Worm (Caenorhabditis elegans) whole organism, L4 larva: ENCODE data around the gene srbc-19.

ENCODE experiments used
- F37D6.2 ChIP-seq: sonication (generic microtip); optimal IDR thresholded peaks from 2 replicates; lab custom pipeline; 2016; ENCODE audit warnings: mild to moderate bottlenecking, missing genetic modification characterization, missing compliant biosample characterization
- F44E2.7 ChIP-seq: fragments of 200-800 bp; sonication (Bioruptor generic); IDR thresholded peaks from 2 replicates; pipeline ENCODE4 v2.1.2; 2022; ENCODE audit warnings: missing genetic modification characterization, missing compliant biosample characterization
- R02D3.7 ChIP-seq: fragments of 150-350 bp; sonication (generic microtip); optimal IDR thresholded peaks from 3 replicates; lab custom pipeline; 2014; ENCODE audit warnings: missing biosample characterization, missing genetic modification characterization
- T20F7.1 ChIP-seq: fragments of 200-800 bp; sonication (Bioruptor generic); optimal IDR thresholded peaks from 2 replicates; lab custom pipeline; 2018; ENCODE audit warnings: mild to moderate bottlenecking, missing genetic modification characterization, missing compliant biosample characterization
- T26A8.4 ChIP-seq: fragments of 200-800 bp; sonication (Bioruptor generic); IDR thresholded peaks from 2 replicates; pipeline ENCODE4 v1.3.6; 2022; ENCODE audit warnings: missing genetic modification characterization, missing compliant biosample characterization
- Y48G9A.11 ChIP-seq: fragments of 200-800 bp; sonication (Bioruptor generic); IDR thresholded peaks from 2 replicates; pipeline ENCODE4 v1.3.6; 2022; ENCODE audit warnings: missing genetic modification reagents, missing genetic modification characterization, missing compliant biosample characterization
- Y5F2A.4 ChIP-seq: fragments of 200-800 bp; sonication (Bioruptor generic); optimal IDR thresholded peaks from 2 replicates; lab custom pipeline; 2018; ENCODE audit warnings: mild to moderate bottlenecking, missing genetic modification characterization, missing compliant biosample characterization
- ama-1 ChIP-seq: fragments of 150-350 bp; optimal IDR thresholded peaks from 2 replicates; lab custom pipeline; 2014; ENCODE audit warnings: inconsistent platforms, mixed read lengths
- attf-4 ChIP-seq: sonication (generic microtip); optimal IDR thresholded peaks from 3 replicates; lab custom pipeline; 2017; ENCODE audit warnings: missing biosample characterization, missing genetic modification characterization
- ceh-44 ChIP-seq: fragments of 200-800 bp; sonication (Bioruptor generic); IDR thresholded peaks from 2 replicates; pipeline ENCODE4 v1.3.6; 2022; ENCODE audit warnings: missing genetic modification reagents, missing genetic modification characterization, missing compliant biosample characterization
- ces-1 ChIP-seq: fragments of 150-350 bp; sonication (generic microtip); optimal IDR thresholded peaks from 4 replicates; lab custom pipeline; 2014; ENCODE audit warnings: missing biosample characterization, missing genetic modification reagents, missing genetic modification characterization
- cey-2 ChIP-seq: sonication (generic microtip); optimal IDR thresholded peaks from 3 replicates; lab custom pipeline; 2017; ENCODE audit warnings: missing genetic modification characterization, mild to moderate bottlenecking, missing compliant biosample characterization, antibody characterized with exemption, borderline replicate concordance; ENCODE audit not compliant: insufficient read depth
- ctbp-1 ChIP-seq: fragments of 200-800 bp; sonication (Bioruptor generic); IDR thresholded peaks from 2 replicates; pipeline ENCODE4 v1.3.6; 2022; ENCODE audit warnings: missing genetic modification reagents, missing genetic modification characterization, missing compliant biosample characterization
- daf-12 ChIP-seq: fragments of 150-350 bp; optimal IDR thresholded peaks from 2 replicates; lab custom pipeline; 2014; ENCODE audit warnings: missing biosample characterization, missing genetic modification reagents, missing genetic modification characterization
- daf-19 ChIP-seq: fragments of 200-800 bp; sonication (Bioruptor generic); conservative IDR thresholded peaks from 2 replicates; pipeline ENCODE4 v1.3.6; 2022; ENCODE audit warnings: missing genetic modification characterization, missing compliant biosample characterization
- dmd-6 ChIP-seq: fragments of 200-800 bp; sonication (Bioruptor generic); IDR thresholded peaks from 2 replicates; pipeline ENCODE4 v1.3.6; 2022; ENCODE audit warnings: missing genetic modification reagents, missing genetic modification characterization, missing compliant biosample characterization
- dmd-9 ChIP-seq: fragments of 200-800 bp; sonication (Bioruptor generic); IDR thresholded peaks from 2 replicates; pipeline ENCODE4 v1.3.6; 2022; ENCODE audit warnings: missing genetic modification reagents, missing genetic modification characterization, missing compliant biosample characterization
- dpl-1 ChIP-seq: fragments of 150-350 bp; optimal IDR thresholded peaks from 2 replicates; lab custom pipeline; 2014; ENCODE audit warnings: missing biosample characterization, missing genetic modification reagents, missing genetic modification characterization
- duxl-1 ChIP-seq: sonication (generic microtip); optimal IDR thresholded peaks from 2 replicates; lab custom pipeline; 2016; ENCODE audit warnings: mild to moderate bottlenecking, missing genetic modification characterization, moderate library complexity, missing compliant biosample characterization; ENCODE audit not compliant: poor library complexity
- egl-27 ChIP-seq: sonication (generic microtip); optimal IDR thresholded peaks from 3 replicates; lab custom pipeline; 2017; ENCODE audit warnings: missing biosample characterization, missing genetic modification reagents, missing genetic modification characterization
- egl-43 ChIP-seq: fragments of 200-800 bp; sonication (Bioruptor generic); IDR thresholded peaks from 2 replicates; pipeline ENCODE4 v1.3.6; 2022; ENCODE audit warnings: missing genetic modification reagents, missing genetic modification characterization, missing compliant biosample characterization
- hlh-11 ChIP-seq: fragments of 200-800 bp; sonication (Bioruptor generic); optimal IDR thresholded peaks from 2 replicates; lab custom pipeline; 2018; ENCODE audit warnings: mild to moderate bottlenecking, missing genetic modification characterization, missing compliant biosample characterization
- lim-7 ChIP-seq: fragments of 200-800 bp; sonication (Bioruptor generic); IDR thresholded peaks from 2 replicates; pipeline ENCODE4 v1.3.6; 2022; ENCODE audit warnings: missing genetic modification characterization, missing compliant biosample characterization
- lin-1 ChIP-seq: fragments of 200-800 bp; sonication (Bioruptor generic); IDR thresholded peaks from 2 replicates; pipeline ENCODE4 v1.3.6; 2022; ENCODE audit warnings: missing genetic modification reagents, missing genetic modification characterization, missing compliant biosample characterization
- lin-13 ChIP-seq: fragments of 150-350 bp; optimal IDR thresholded peaks from 2 replicates; lab custom pipeline; 2014; ENCODE audit warnings: missing biosample characterization, missing genetic modification reagents, missing genetic modification characterization
- lin-15B ChIP-seq: fragments of 150-350 bp; sonication (generic microtip); optimal IDR thresholded peaks from 3 replicates; lab custom pipeline; 2014; ENCODE audit warnings: missing biosample characterization, missing genetic modification characterization
- lin-38 ChIP-seq: fragments of 200-800 bp; sonication (Bioruptor generic); IDR thresholded peaks from 2 replicates; pipeline ENCODE4 v1.3.6; 2022; ENCODE audit warnings: missing genetic modification reagents, missing genetic modification characterization, missing compliant biosample characterization
- madf-5 ChIP-seq, 2 experiments: fragments of 200-800 bp; sonication (Bioruptor generic); IDR thresholded peaks; 2 replicates each; pipeline ENCODE4 v1.3.6; 2022; ENCODE audit warnings: missing compliant biosample characterization in 2 of 2, missing genetic modification characterization in 2 of 2
- madf-9 ChIP-seq: fragments of 200-800 bp; sonication (Bioruptor generic); conservative IDR thresholded peaks from 2 replicates; pipeline ENCODE4 v1.3.6; 2022; ENCODE audit warnings: missing genetic modification reagents, missing genetic modification characterization, missing compliant biosample characterization
- mdl-1 ChIP-seq, 2 experiments: fragments of 150-350 bp in 1 of 2; sonication (generic microtip) in 1 of 2; optimal IDR thresholded peaks; 2 replicates each; lab custom pipeline; 2014 to 2017; ENCODE audit warnings: missing biosample characterization in 2 of 2, missing genetic modification characterization in 2 of 2
- nhr-102 ChIP-seq: sonication (generic microtip); optimal IDR thresholded peaks from 2 replicates; lab custom pipeline; 2016; ENCODE audit warnings: mild to moderate bottlenecking, missing genetic modification characterization, moderate library complexity, missing compliant biosample characterization
- nhr-111 ChIP-seq: fragments of 200-800 bp; sonication (Bioruptor generic); optimal IDR thresholded peaks from 2 replicates; lab custom pipeline; 2018; ENCODE audit warnings: mild to moderate bottlenecking, missing genetic modification characterization, missing compliant biosample characterization
- nhr-28 ChIP-seq: fragments of 150-350 bp; optimal IDR thresholded peaks from 2 replicates; lab custom pipeline; 2014; ENCODE audit warnings: missing biosample characterization, missing genetic modification characterization
- nhr-41 ChIP-seq: fragments of 200-800 bp; sonication (Bioruptor generic); IDR thresholded peaks from 2 replicates; pipeline ENCODE4 v1.3.6; 2022; ENCODE audit warnings: missing genetic modification reagents, missing genetic modification characterization, missing compliant biosample characterization
- nhr-42 ChIP-seq: fragments of 200-800 bp; sonication (Bioruptor generic); IDR thresholded peaks from 2 replicates; pipeline ENCODE4 v1.3.6; 2022; ENCODE audit warnings: missing genetic modification characterization, missing compliant biosample characterization
- nhr-48 ChIP-seq: sonication (generic microtip); optimal IDR thresholded peaks from 2 replicates; lab custom pipeline; 2016; ENCODE audit warnings: mild to moderate bottlenecking, missing genetic modification characterization, missing compliant biosample characterization
- php-3 ChIP-seq: fragments of 200-800 bp; sonication (Bioruptor generic); IDR thresholded peaks from 2 replicates; pipeline ENCODE4 v1.3.6; 2022; ENCODE audit warnings: missing genetic modification reagents, missing genetic modification characterization, missing compliant biosample characterization
- sdz-12 ChIP-seq: fragments of 200-800 bp; sonication (Bioruptor generic); optimal IDR thresholded peaks from 2 replicates; lab custom pipeline; 2018; ENCODE audit warnings: mild to moderate bottlenecking, missing genetic modification characterization, missing compliant biosample characterization
- set-16 ChIP-seq: fragments of 200-800 bp; sonication (Bioruptor generic); IDR thresholded peaks from 2 replicates; pipeline ENCODE4 v1.3.6; 2022; ENCODE audit warnings: missing genetic modification reagents, missing genetic modification characterization, missing compliant biosample characterization
- snpc-4 ChIP-seq: fragments of 150-350 bp; optimal IDR thresholded peaks from 2 replicates; lab custom pipeline; 2014; ENCODE audit warnings: missing biosample characterization, missing genetic modification characterization
- spr-1 ChIP-seq: sonication (generic microtip); optimal IDR thresholded peaks from 2 replicates; lab custom pipeline; 2016; ENCODE audit warnings: mild to moderate bottlenecking, missing genetic modification characterization, missing compliant biosample characterization
- spr-3 ChIP-seq: fragments of 200-800 bp; sonication (Bioruptor generic); optimal IDR thresholded peaks from 2 replicates; lab custom pipeline; 2018; ENCODE audit warnings: mild to moderate bottlenecking, missing genetic modification characterization, missing compliant biosample characterization
- unc-130 ChIP-seq: sonication (generic microtip); optimal IDR thresholded peaks from 2 replicates; lab custom pipeline; 2016; ENCODE audit warnings: missing genetic modification reagents, missing genetic modification characterization, missing compliant biosample characterization
- vab-7 ChIP-seq: fragments of 200-800 bp; sonication (Bioruptor generic); IDR thresholded peaks from 2 replicates; pipeline ENCODE4 v1.3.6; 2022; ENCODE audit warnings: missing genetic modification reagents, missing genetic modification characterization, missing compliant biosample characterization
- zag-1 ChIP-seq: fragments of 150-350 bp; optimal IDR thresholded peaks from 2 replicates; lab custom pipeline; 2014; ENCODE audit warnings: missing biosample characterization, missing genetic modification characterization
- zfp-2 ChIP-seq: sonication (generic microtip); optimal IDR thresholded peaks from 2 replicates; lab custom pipeline; 2016; ENCODE audit warnings: mild to moderate bottlenecking, missing genetic modification characterization, missing compliant biosample characterization
- zip-2 ChIP-seq: fragments of 150-350 bp; optimal IDR thresholded peaks from 2 replicates; lab custom pipeline; 2014; ENCODE audit warnings: missing biosample characterization, missing genetic modification characterization

The srbc-19 gene

DNA sequence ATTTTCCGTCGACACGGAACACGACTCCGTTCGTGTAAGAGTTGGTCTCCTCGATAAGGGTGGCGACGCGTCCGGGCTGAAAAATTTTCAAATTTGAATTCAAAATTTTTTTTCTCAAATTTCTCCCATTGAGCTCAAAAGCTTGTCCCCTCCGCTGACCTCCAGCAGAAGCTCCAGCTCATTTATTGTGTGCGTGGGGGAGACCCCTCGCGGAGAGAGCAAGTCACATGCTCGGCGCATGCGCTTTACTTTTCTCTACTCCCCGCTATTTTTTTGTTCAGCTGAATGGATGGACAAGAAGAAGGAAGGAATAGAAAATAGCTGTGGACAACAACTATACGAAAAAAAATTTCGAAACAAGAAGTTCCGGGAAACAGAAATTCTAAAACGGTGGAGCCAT, 33.1 kb downstream of the srbc-19 start (continued):
- TF ChIP-seq daf-19 (GFP tag; lab: Robert Waterston, UW), result no peak
- TF ChIP-seq zip-2 (tag; lab: Kevin White, UChicago), result no peak
- no peak for TF ChIP-seq Y48G9A.11 (GFP tag; lab: Robert Waterston, UW)
- TF ChIP-seq dpl-1 (GFP tag; lab: Kevin White, UChicago), result peak; percentile 28
- TF ChIP-seq Y5F2A.4, result no peak
- 0 out of 2 replicates have a peak, but pooled peaks have one; percentile 49 for TF ChIP-seq egl-43 (GFP tag; lab: Robert Waterston, UW)
- no peak for TF ChIP-seq nhr-42 (GFP tag; lab: Robert Waterston, UW)

DNA sequence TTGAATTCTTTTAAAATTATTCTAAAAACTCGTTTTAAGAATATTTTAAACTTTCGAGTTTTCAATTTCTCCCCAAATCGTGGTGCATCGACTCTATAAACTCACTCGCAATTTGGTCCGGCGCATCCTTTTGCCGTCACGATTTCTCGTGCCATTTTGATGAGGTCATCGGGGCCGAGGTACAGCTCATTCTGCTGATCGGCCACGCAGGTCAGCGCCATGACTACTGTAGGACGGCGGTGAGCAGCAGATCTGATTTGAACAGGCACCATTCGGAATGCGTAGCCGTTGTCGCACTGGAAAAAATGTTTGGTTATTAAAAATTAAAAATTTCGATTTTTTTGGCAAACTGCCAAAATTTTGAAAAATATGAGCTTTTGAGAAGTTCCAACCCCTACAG, 33.9 kb downstream of the srbc-19 start:
- TF ChIP-seq egl-43 (GFP tag; lab: Robert Waterston, UW) (peak; percentile 65; the same call in 1 of the 2 replicates), lin-13 (no peak), set-16 (GFP tag; lab: Robert Waterston, UW) (peak; percentile 31; the same call in 1 of the 2 replicates)
- TF ChIP-seq, all 104 proteins: peak for 2

ce11 chrV:2126996-2127585, 39.5 kb downstream of the srbc-19 start, which contains the start of gene ldp-1:
ldp-1 (plus strand) TSS chrV:2127535.
- no peak for TF ChIP-seq zag-1 (tag; lab: Kevin White, UChicago)
- TF ChIP-seq spr-1 (tag; lab: Kevin White, UChicago), result no peak
- TF ChIP-seq lin-38, result peak; percentile 64
- no peak for TF ChIP-seq daf-12 (tag; lab: Kevin White, UChicago)
- TF ChIP-seq php-3, result no peak
- TF ChIP-seq lin-15B (tag; lab: Kevin White, UChicago), result no peak
- no peak for TF ChIP-seq nhr-48
- TF ChIP-seq dmd-9, result peak; percentile 78
- TF ChIP-seq spr-3 (GFP tag; lab: Kevin White, UChicago), result no peak
- TF ChIP-seq sdz-12 (GFP tag; lab: Kevin White, UChicago), result no peak
- no peak for TF ChIP-seq zfp-2 (tag; lab: Kevin White, UChicago)
- TF ChIP-seq cey-2 (tag; lab: Kevin White, UChicago), result no peak
- TF ChIP-seq Y5F2A.4, result no peak
- no peak for TF ChIP-seq nhr-111
- TF ChIP-seq nhr-102 (tag; lab: Kevin White, UChicago), result no peak
- TF ChIP-seq nhr-28 (tag; lab: Kevin White, UChicago), result peak; percentile 7
- TF ChIP-seq ceh-44, result no peak
- no peak for TF ChIP-seq egl-27 (tag; lab: Kevin White, UChicago)
- TF ChIP-seq F44E2.7, result no peak
- no peak for TF ChIP-seq ces-1 (GFP tag; lab: Kevin White, UChicago)
- TF ChIP-seq hlh-11 (tag; lab: Kevin White, UChicago), result peak; percentile 34
- no peak for TF ChIP-seq ctbp-1 (GFP tag; lab: Robert Waterston, UW)
- TF ChIP-seq unc-130, result peak; percentile 31
- TF ChIP-seq vab-7 (GFP tag; lab: Robert Waterston, UW), result no peak
- TF ChIP-seq mdl-1 (tag; optimal IDR thresholded peaks at IDR 0.05; lab: Kevin White, UChicago), result no peak
- TF ChIP-seq F37D6.2 (tag; lab: Kevin White, UChicago), result no peak
- peak; percentile 56; the same call in 1 of the 2 replicates for TF ChIP-seq T26A8.4
- TF ChIP-seq dmd-6 (GFP tag; lab: Robert Waterston, UW), result peak; percentile 48
- TF ChIP-seq lin-1, result no peak
- TF ChIP-seq T20F7.1 (GFP tag; lab: Kevin White, UChicago), result no peak
- TF ChIP-seq attf-4 (tag; lab: Kevin White, UChicago), result no peak
- no peak for TF ChIP-seq madf-5 (GFP tag; IDR thresholded peaks at IDR 0.05; lab: Robert Waterston, UW)
- no peak for TF ChIP-seq ama-1
- TF ChIP-seq lin-13, result no peak
- no peak for TF ChIP-seq nhr-41 (GFP tag; lab: Robert Waterston, UW)
- TF ChIP-seq madf-9, result 0 out of 2 replicates have a peak, but pooled peaks have one; percentile 26
- no peak for TF ChIP-seq nhr-42 (GFP tag; lab: Robert Waterston, UW)
- no peak for TF ChIP-seq R02D3.7 (tag; lab: Kevin White, UChicago)
- no peak for TF ChIP-seq lim-7 (GFP tag; lab: Robert Waterston, UW)
- no peak for TF ChIP-seq snpc-4 (tag; lab: Kevin White, UChicago)
- TF ChIP-seq duxl-1 (tag; lab: Kevin White, UChicago), result peak; percentile 58
